Fruit fly (Drosophila melanogaster) whole organism, prepupa: ENCODE data around the gene colt.

Experiments used
- Blimp-1 ChIP-seq: fragments of 200-800 bp; sonication (Bioruptor generic); optimal IDR thresholded peaks from 3 replicates; lab custom pipeline; 2017; ENCODE audit warnings: missing biosample characterization, missing genetic modification characterization, mild to moderate bottlenecking, moderate library complexity, missing genetic modification reagents
- CG6163 ChIP-seq: fragments of 200-800 bp; sonication (Bioruptor generic); IDR thresholded peaks from 3 replicates; pipeline ENCODE4 v1.3.6; 2022; ENCODE audit warnings: missing biosample characterization, missing genetic modification characterization
- CG6854 ChIP-seq: fragments of 200-800 bp; sonication (Bioruptor generic); optimal IDR thresholded peaks from 2 replicates; lab custom pipeline; 2017; ENCODE audit warnings: missing biosample characterization, mild to moderate bottlenecking, missing genetic modification characterization
- CG8632 ChIP-seq: fragments of 200-800 bp; sonication (Bioruptor generic); optimal IDR thresholded peaks from 3 replicates; lab custom pipeline; 2016; ENCODE audit warnings: missing biosample characterization, missing genetic modification characterization
- Eip93F ChIP-seq: fragments of 200-800 bp; sonication (Bioruptor generic); optimal IDR thresholded peaks from 2 replicates; lab custom pipeline; 2016; ENCODE audit warnings: missing biosample characterization, mild to moderate bottlenecking, missing genetic modification characterization
- Hr38 ChIP-seq: sonication (Bioruptor generic); optimal IDR thresholded peaks from 2 replicates; lab custom pipeline; 2016; ENCODE audit warnings: missing biosample characterization, missing genetic modification characterization
- Hr39 ChIP-seq: fragments of 200-800 bp; sonication (Bioruptor generic); optimal IDR thresholded peaks from 2 replicates; lab custom pipeline; 2016; ENCODE audit warnings: missing biosample characterization, missing genetic modification characterization
- Hr4 ChIP-seq: fragments of 200-800 bp; sonication (Bioruptor generic); optimal IDR thresholded peaks from 3 replicates; lab custom pipeline; 2016; ENCODE audit warnings: missing biosample characterization, missing genetic modification characterization
- acj6 ChIP-seq: fragments of 200-800 bp; sonication (Bioruptor generic); optimal IDR thresholded peaks from 3 replicates; lab custom pipeline; 2016; ENCODE audit warnings: missing biosample characterization, missing genetic modification characterization
- fkh ChIP-seq: fragments of 200-800 bp; sonication (Bioruptor generic); optimal IDR thresholded peaks from 3 replicates; lab custom pipeline; 2017; ENCODE audit warnings: missing biosample characterization, mild to moderate bottlenecking, missing genetic modification characterization, moderate library complexity
- salr ChIP-seq, 2 experiments: fragments of 200-800 bp; sonication (Bioruptor generic); optimal IDR thresholded peaks; 3 replicates each; lab custom pipeline; 2016 to 2018; ENCODE audit warnings: missing biosample characterization in 2 of 2, missing genetic modification characterization in 2 of 2, mild to moderate bottlenecking in 1 of 2
- spab ChIP-seq: fragments of 200-800 bp; sonication (Bioruptor generic); optimal IDR thresholded peaks from 2 replicates; lab custom pipeline; 2017; ENCODE audit warnings: missing biosample characterization, mild to moderate bottlenecking, missing genetic modification characterization, missing genetic modification reagents

DNA sequence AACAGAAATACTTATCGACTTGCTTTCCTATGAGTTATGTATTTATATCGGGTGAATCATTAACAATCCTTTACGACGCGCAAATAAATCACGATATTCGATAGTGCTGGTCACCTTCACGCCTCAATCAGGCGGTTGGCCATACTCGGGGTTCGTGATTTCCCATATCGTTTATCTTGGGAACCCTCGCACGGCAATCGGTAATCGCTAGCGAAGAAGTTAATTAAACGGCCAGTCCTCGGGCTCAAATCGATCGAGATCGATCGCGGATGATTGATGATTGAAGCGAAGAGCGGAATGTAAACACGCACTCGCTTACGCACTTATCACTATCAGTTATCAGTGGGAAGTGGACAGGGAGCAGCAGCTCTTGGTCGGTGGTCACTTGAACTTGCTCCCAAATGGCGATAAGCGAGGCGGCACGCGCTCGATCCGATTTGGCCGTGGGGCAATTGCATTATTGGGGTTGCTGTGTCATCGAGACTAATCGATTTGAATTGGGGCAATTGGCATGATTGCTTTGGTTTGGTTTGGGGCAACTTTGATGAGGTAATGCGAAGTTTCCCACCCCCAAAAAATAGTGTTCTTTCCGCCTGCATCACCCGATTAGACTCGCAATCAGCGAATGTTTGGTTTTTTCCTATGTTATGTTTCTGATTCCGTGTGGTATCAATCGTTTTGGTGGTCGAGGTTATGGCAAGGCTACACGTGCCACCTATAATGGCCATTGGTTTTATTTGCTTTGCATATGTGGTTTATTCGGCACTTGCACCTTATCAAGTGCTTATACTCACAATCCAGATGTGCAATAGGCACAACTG, 31.3 kb upstream of the colt start:
- TF ChIP-seq Hr4 (GFP tag; lab: Kevin White, UChicago) (no peak), Hr39 (GFP tag; lab: Kevin White, UChicago) (no peak), CG6854 (GFP tag; lab: Kevin White, UChicago) (no peak), acj6 (no peak), Blimp-1 (GFP tag; lab: Kevin White, UChicago) (no peak), salr (GFP tag; optimal IDR thresholded peaks at IDR 0.05; lab: Kevin White, UChicago) (no peak), spab (no peak), CG6163 (no peak), CG8632 (no peak), Eip93F (GFP tag; lab: Kevin White, UChicago) (no peak), Hr38 (GFP tag; lab: Kevin White, UChicago) (no peak), fkh (GFP tag; lab: Kevin White, UChicago) (no peak)
